Worm (Caenorhabditis elegans) whole organism, L2 larva: ENCODE measurements around the gene T03F6.9.

Source experiments
- aly-2 ChIP-seq: fragments of 150-350 bp; optimal IDR thresholded peaks from 2 replicates; lab custom pipeline; 2014; ENCODE audit warnings: missing biosample characterization, missing genetic modification characterization
- ceh-16 ChIP-seq: fragments of 150-350 bp; optimal IDR thresholded peaks from 2 replicates; lab custom pipeline; 2014; ENCODE audit warnings: missing biosample characterization, missing genetic modification characterization
- ceh-82 ChIP-seq: fragments of 150-350 bp; optimal IDR thresholded peaks from 2 replicates; lab custom pipeline; 2014; ENCODE audit warnings: missing biosample characterization, missing genetic modification characterization
- crh-2 ChIP-seq: sonication (generic microtip); optimal IDR thresholded peaks from 2 replicates; lab custom pipeline; 2017; ENCODE audit warnings: missing biosample characterization, missing genetic modification characterization
- lin-13 ChIP-seq: fragments of 150-350 bp; optimal IDR thresholded peaks from 2 replicates; lab custom pipeline; 2014; ENCODE audit warnings: missing biosample characterization, missing genetic modification reagents, missing genetic modification characterization
- lsy-2 ChIP-seq, 2 experiments: fragments of 150-350 bp in 1 of 2; sonication (generic microtip) in 1 of 2; optimal IDR thresholded peaks; 2 replicates each; lab custom pipeline; 2014 to 2017; ENCODE audit warnings: missing biosample characterization in 2 of 2, missing genetic modification characterization in 2 of 2
- mdl-1 ChIP-seq, 2 experiments: fragments of 150-350 bp in 1 of 2; sonication (generic microtip) in 1 of 2; optimal IDR thresholded peaks; 2 replicates each; lab custom pipeline; 2017; ENCODE audit warnings: missing biosample characterization in 2 of 2, missing genetic modification characterization in 2 of 2
- nhr-12 ChIP-seq: fragments of 150-350 bp; optimal IDR thresholded peaks from 2 replicates; lab custom pipeline; 2014; ENCODE audit warnings: missing biosample characterization, missing genetic modification characterization
- nhr-237 ChIP-seq: fragments of 150-350 bp; optimal IDR thresholded peaks from 2 replicates; lab custom pipeline; 2014; ENCODE audit warnings: missing biosample characterization, missing genetic modification characterization
- nhr-77 ChIP-seq: fragments of 150-350 bp; optimal IDR thresholded peaks from 2 replicates; lab custom pipeline; 2014; ENCODE audit warnings: missing biosample characterization, missing genetic modification characterization
- unc-39 ChIP-seq: fragments of 150-350 bp; optimal IDR thresholded peaks from 2 replicates; lab custom pipeline; 2014; ENCODE audit warnings: missing biosample characterization, missing genetic modification characterization

ce11 chrIII:13339672-13340071 lies 31.2 kb downstream of the T03F6.9 start, which contains the start of gene F53A2.3:
- TF ChIP-seq unc-39 (tag; lab: Kevin White, UChicago) (no peak), crh-2 (tag; lab: Kevin White, UChicago) (no peak), lsy-2 (tag; optimal IDR thresholded peaks at IDR 0.05; lab: Kevin White, UChicago) (no peak), nhr-12 (tag; lab: Kevin White, UChicago) (no peak), lin-13 (GFP tag; lab: Kevin White, UChicago) (no peak), nhr-77 (tag; lab: Kevin White, UChicago) (no peak), ceh-82 (tag; lab: Kevin White, UChicago) (no peak), mdl-1 (tag; optimal IDR thresholded peaks at IDR 0.05; lab: Kevin White, UChicago) (no peak), aly-2 (no peak), ceh-16 (tag; lab: Kevin White, UChicago) (no peak), nhr-237 (tag; lab: Kevin White, UChicago) (no peak)
